Worm (Caenorhabditis elegans) whole organism, young adult: Measurements from ENCODE around the gene idi-1.

ENCODE experiments used
- B0336.3 ChIP-seq: fragments of 200-800 bp; sonication (Bioruptor generic); IDR thresholded peaks from 2 replicates; pipeline ENCODE4 v1.3.6; 2022; ENCODE audit warnings: missing genetic modification characterization, missing compliant biosample characterization
- C17E4.6 ChIP-seq: fragments of 200-800 bp; sonication (Bioruptor generic); IDR thresholded peaks from 2 replicates; pipeline ENCODE4 v1.3.6; 2022; ENCODE audit warnings: missing genetic modification reagents, missing genetic modification characterization, missing compliant biosample characterization
- F23B12.7 ChIP-seq: sonication (generic microtip); optimal IDR thresholded peaks from 2 replicates; lab custom pipeline; 2017; ENCODE audit warnings: missing genetic modification characterization, mild to moderate bottlenecking, missing compliant biosample characterization, antibody characterized with exemption, moderate library complexity; ENCODE audit not compliant: insufficient read depth
- F37B4.10 ChIP-seq: fragments of 200-800 bp; sonication (Bioruptor generic); IDR thresholded peaks from 2 replicates; pipeline ENCODE4 v1.3.6; 2022; ENCODE audit warnings: missing genetic modification characterization, missing compliant biosample characterization
- F52B5.7 ChIP-seq: sonication (generic microtip); optimal IDR thresholded peaks from 2 replicates; lab custom pipeline; 2016; ENCODE audit warnings: mild to moderate bottlenecking, missing genetic modification characterization, missing compliant biosample characterization
- F57C9.4 ChIP-seq: sonication (generic microtip); optimal IDR thresholded peaks from 2 replicates; lab custom pipeline; 2017; ENCODE audit warnings: mild to moderate bottlenecking, missing genetic modification characterization, missing compliant biosample characterization
- K11D2.4 ChIP-seq: fragments of 200-800 bp; sonication (Bioruptor generic); IDR thresholded peaks from 2 replicates; pipeline ENCODE4 v1.3.6; 2022; ENCODE audit warnings: missing genetic modification reagents, missing genetic modification characterization, missing compliant biosample characterization
- K12H6.12 ChIP-seq: fragments of 200-800 bp; sonication (Bioruptor generic); optimal IDR thresholded peaks from 2 replicates; lab custom pipeline; 2018; ENCODE audit warnings: mild to moderate bottlenecking, missing genetic modification characterization, missing compliant biosample characterization
- Y53G8AR.9 ChIP-seq: fragments of 200-800 bp; sonication (Bioruptor generic); conservative IDR thresholded peaks from 2 replicates; pipeline ENCODE4 v1.3.6; 2022; ENCODE audit warnings: missing genetic modification reagents, missing genetic modification characterization, missing compliant biosample characterization
- Y95B8A.8 ChIP-seq: fragments of 200-800 bp; sonication (Bioruptor generic); IDR thresholded peaks from 2 replicates; pipeline ENCODE4 v1.3.6; 2022; ENCODE audit warnings: missing genetic modification reagents, missing genetic modification characterization, missing compliant biosample characterization
- aptf-2 ChIP-seq: fragments of 200-800 bp; sonication (Bioruptor generic); conservative IDR thresholded peaks from 2 replicates; pipeline ENCODE4 v1.3.6; 2022; ENCODE audit warnings: missing genetic modification reagents, missing genetic modification characterization, missing compliant biosample characterization
- aptf-3 ChIP-seq: fragments of 200-800 bp; sonication (Bioruptor generic); IDR thresholded peaks from 2 replicates; pipeline ENCODE4 v1.3.6; 2022; ENCODE audit warnings: missing genetic modification characterization, missing compliant biosample characterization
- atf-7 ChIP-seq: sonication (generic microtip); optimal IDR thresholded peaks from 2 replicates; lab custom pipeline; 2017; ENCODE audit warnings: mild to moderate bottlenecking, missing genetic modification characterization, missing compliant biosample characterization
- athp-1 ChIP-seq: sonication (generic microtip); optimal IDR thresholded peaks from 2 replicates; lab custom pipeline; 2017; ENCODE audit warnings: mild to moderate bottlenecking, missing genetic modification characterization, missing compliant biosample characterization
- attf-5 ChIP-seq: fragments of 200-800 bp; sonication (Bioruptor generic); optimal IDR thresholded peaks from 2 replicates; lab custom pipeline; 2018; ENCODE audit warnings: mild to moderate bottlenecking, missing genetic modification characterization, missing compliant biosample characterization
- bed-2 ChIP-seq: fragments of 200-800 bp; sonication (Bioruptor generic); IDR thresholded peaks from 2 replicates; pipeline ENCODE4 v1.3.6; 2022; ENCODE audit warnings: missing genetic modification reagents, missing genetic modification characterization, missing compliant biosample characterization
- ceh-58 ChIP-seq: fragments of 200-800 bp; sonication (Bioruptor generic); IDR thresholded peaks from 2 replicates; pipeline ENCODE4 v1.3.6; 2022; ENCODE audit warnings: missing genetic modification characterization, missing compliant biosample characterization
- ceh-91 ChIP-seq: fragments of 200-800 bp; sonication (Bioruptor generic); IDR thresholded peaks from 2 replicates; pipeline ENCODE4 v1.3.6; 2022; ENCODE audit warnings: missing genetic modification reagents, missing genetic modification characterization, missing compliant biosample characterization
- die-1 ChIP-seq: sonication (generic microtip); optimal IDR thresholded peaks from 2 replicates; lab custom pipeline; 2016; ENCODE audit warnings: missing genotype, mild to moderate bottlenecking, missing genetic modification characterization, missing compliant biosample characterization
- dpff-1 ChIP-seq: sonication (generic microtip); optimal IDR thresholded peaks from 2 replicates; lab custom pipeline; 2017; ENCODE audit warnings: mild to moderate bottlenecking, missing genetic modification characterization, missing compliant biosample characterization
- dpl-1 ChIP-seq: fragments of 150-350 bp; optimal IDR thresholded peaks from 2 replicates; lab custom pipeline; 2014; ENCODE audit warnings: missing biosample characterization, missing genetic modification reagents, missing genetic modification characterization
- egl-18 ChIP-seq: fragments of 200-800 bp; sonication (Bioruptor generic); IDR thresholded peaks from 2 replicates; pipeline ENCODE4 v1.3.6; 2022; ENCODE audit warnings: missing genetic modification reagents, missing genetic modification characterization, missing compliant biosample characterization
- egl-44 ChIP-seq: fragments of 200-800 bp; sonication (Bioruptor generic); IDR thresholded peaks from 2 replicates; pipeline ENCODE4 v1.3.6; 2022; ENCODE audit warnings: missing genetic modification reagents, missing genetic modification characterization, missing compliant biosample characterization
- egrh-3 ChIP-seq: fragments of 200-800 bp; sonication (Bioruptor generic); IDR thresholded peaks from 2 replicates; pipeline ENCODE4 v1.3.6; 2022; ENCODE audit warnings: missing genetic modification reagents, missing genetic modification characterization, missing compliant biosample characterization
- ets-4 ChIP-seq: fragments of 200-800 bp; sonication (Bioruptor generic); optimal IDR thresholded peaks from 2 replicates; lab custom pipeline; 2018; ENCODE audit warnings: mild to moderate bottlenecking, missing genetic modification characterization, missing compliant biosample characterization
- hmg-20 ChIP-seq: fragments of 200-800 bp; sonication (Bioruptor generic); IDR thresholded peaks from 2 replicates; pipeline ENCODE4 v1.3.6; 2022; ENCODE audit warnings: missing genetic modification reagents, missing genetic modification characterization, missing compliant biosample characterization
- hrde-1 ChIP-seq: sonication (generic microtip); optimal IDR thresholded peaks from 2 replicates; lab custom pipeline; 2016; ENCODE audit warnings: missing genetic modification characterization, mild to moderate bottlenecking, missing compliant biosample characterization, moderate library complexity, missing genotype, missing genetic modification reagents, borderline replicate concordance
- hsf-1 ChIP-seq: fragments of 200-800 bp; sonication (Bioruptor generic); IDR thresholded peaks from 2 replicates; pipeline ENCODE4 v1.3.6; 2022; ENCODE audit warnings: missing genetic modification reagents, missing genetic modification characterization, missing compliant biosample characterization
- let-607 ChIP-seq, 2 experiments: fragments of 200-800 bp in 1 of 2; sonication (Bioruptor generic) in 1 of 2; sonication (generic microtip) in 1 of 2; optimal IDR thresholded peaks; 2 replicates each; lab custom pipeline; 2016 to 2018; ENCODE audit warnings: mild to moderate bottlenecking in 2 of 2, missing compliant biosample characterization in 2 of 2, missing genetic modification characterization in 2 of 2, moderate library complexity in 2 of 2, missing genotype in 1 of 2
- lin-35 ChIP-seq, 3 experiments: fragments of 150-350 bp in 2 of 3; sonication (generic microtip) in 1 of 3; optimal IDR thresholded peaks; 2 replicates each; lab custom pipeline; 2014 to 2018; ENCODE audit warnings: missing biosample characterization in 3 of 3, missing genetic modification characterization in 3 of 3, missing genetic modification reagents in 3 of 3
- lin-40 ChIP-seq: sonication (generic microtip); optimal IDR thresholded peaks from 2 replicates; lab custom pipeline; 2016; ENCODE audit warnings: missing genetic modification characterization, mild to moderate bottlenecking, missing compliant biosample characterization, missing genotype, missing genetic modification reagents
- lin-54 ChIP-seq: fragments of 200-800 bp; sonication (Bioruptor generic); optimal IDR thresholded peaks from 2 replicates; lab custom pipeline; 2018; ENCODE audit warnings: mild to moderate bottlenecking, missing genetic modification characterization, missing compliant biosample characterization
- lsl-1 ChIP-seq: fragments of 200-800 bp; sonication (Bioruptor generic); optimal IDR thresholded peaks from 2 replicates; lab custom pipeline; 2018; ENCODE audit warnings: mild to moderate bottlenecking, missing genetic modification characterization, moderate library complexity, missing compliant biosample characterization
- madf-3 ChIP-seq: fragments of 200-800 bp; sonication (Bioruptor generic); IDR thresholded peaks from 2 replicates; pipeline ENCODE4 v1.3.6; 2022; ENCODE audit warnings: missing genetic modification reagents, missing genetic modification characterization, missing compliant biosample characterization
- madf-8 ChIP-seq: fragments of 200-800 bp; sonication (Bioruptor generic); conservative IDR thresholded peaks from 2 replicates; pipeline ENCODE4 v1.3.6; 2022; ENCODE audit warnings: missing genetic modification reagents, missing genetic modification characterization, missing compliant biosample characterization
- mxl-1 ChIP-seq: sonication (generic microtip); optimal IDR thresholded peaks from 2 replicates; lab custom pipeline; 2016; ENCODE audit warnings: missing genetic modification characterization, missing compliant biosample characterization
- nhr-80 ChIP-seq: sonication (generic microtip); optimal IDR thresholded peaks from 2 replicates; lab custom pipeline; 2016; ENCODE audit warnings: missing genetic modification characterization, missing compliant biosample characterization
- pbrm-1 ChIP-seq: fragments of 200-800 bp; sonication (Bioruptor generic); IDR thresholded peaks from 2 replicates; pipeline ENCODE4 v1.3.6; 2022; ENCODE audit warnings: missing genetic modification reagents, missing genetic modification characterization, missing compliant biosample characterization
- rcor-1 ChIP-seq: fragments of 200-800 bp; sonication (Bioruptor generic); IDR thresholded peaks from 2 replicates; pipeline ENCODE4 v1.3.6; 2022; ENCODE audit warnings: missing genetic modification reagents, missing genetic modification characterization, missing compliant biosample characterization
- repo-1 ChIP-seq: sonication (generic microtip); optimal IDR thresholded peaks from 2 replicates; lab custom pipeline; 2017; ENCODE audit warnings: mild to moderate bottlenecking, missing genetic modification characterization, missing compliant biosample characterization
- snpc-1.1 ChIP-seq: sonication (generic microtip); optimal IDR thresholded peaks from 2 replicates; lab custom pipeline; 2017; ENCODE audit warnings: missing genetic modification characterization, mild to moderate bottlenecking, missing compliant biosample characterization, antibody characterized with exemption, moderate library complexity, missing genotype, missing genetic modification reagents; ENCODE audit not compliant: insufficient read depth
- snpc-4 ChIP-seq, 5 experiments: fragments of 150-350 bp in 1 of 5; sonication (generic microtip) in 4 of 5; optimal IDR thresholded peaks; 2 replicates each; lab custom pipeline; 2014 to 2018; ENCODE audit warnings: missing genetic modification characterization in 5 of 5, missing biosample characterization in 3 of 5, antibody characterized with exemption in 2 of 5, mild to moderate bottlenecking in 2 of 5, missing compliant biosample characterization in 2 of 5, missing genotype in 2 of 5, moderate library complexity in 2 of 5, missing genetic modification reagents in 1 of 5
- unc-62 ChIP-seq: fragments of 150-350 bp; optimal IDR thresholded peaks from 2 replicates; lab custom pipeline; 2014; ENCODE audit warnings: missing biosample characterization, missing genetic modification reagents, missing genetic modification characterization
- xnd-1 ChIP-seq: sonication (generic microtip); optimal IDR thresholded peaks from 2 replicates; lab custom pipeline; 2016; ENCODE audit warnings: missing genotype, missing genetic modification reagents, missing genetic modification characterization, missing compliant biosample characterization
- zfh-2 ChIP-seq: fragments of 200-800 bp; sonication (Bioruptor generic); conservative IDR thresholded peaks from 2 replicates; pipeline ENCODE4 v1.3.6; 2022; ENCODE audit warnings: missing genetic modification reagents, missing genetic modification characterization, missing compliant biosample characterization
- ztf-18 ChIP-seq: sonication (generic microtip); optimal IDR thresholded peaks from 2 replicates; lab custom pipeline; 2016; ENCODE audit warnings: missing genotype, mild to moderate bottlenecking, missing genetic modification characterization, missing compliant biosample characterization
- ztf-22 ChIP-seq: fragments of 200-800 bp; sonication (Bioruptor generic); optimal IDR thresholded peaks from 2 replicates; lab custom pipeline; 2018; ENCODE audit warnings: mild to moderate bottlenecking, missing genetic modification characterization, moderate library complexity, missing compliant biosample characterization

The idi-1 gene

DNA sequence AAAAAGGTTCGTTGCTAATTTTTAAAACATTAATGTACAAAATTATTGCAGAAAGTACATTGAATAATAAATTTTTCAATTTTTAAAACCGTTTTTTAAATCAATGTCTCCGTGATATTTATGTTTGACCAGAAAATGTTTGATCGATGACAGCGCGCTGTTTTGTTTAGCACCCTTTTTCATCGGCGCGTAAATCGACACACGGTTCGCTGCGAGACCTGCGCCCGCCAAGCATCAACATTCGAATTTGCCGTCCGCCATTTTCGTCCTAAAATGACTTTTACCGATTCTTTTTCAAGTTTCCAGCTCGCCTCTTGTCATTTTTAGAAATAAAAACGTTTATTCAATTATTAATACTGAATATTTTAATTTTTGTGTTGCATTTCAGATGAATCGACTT is 9.5 kb downstream of the idi-1 start, which contains the start of gene plk-1 (continued):
- TF ChIP-seq K11D2.4 (GFP tag; lab: Robert Waterston, UW) (no peak), madf-3 (GFP tag; lab: Robert Waterston, UW) (peak; percentile 86), ceh-58 (GFP tag; lab: Robert Waterston, UW) (no peak), pbrm-1 (peak; percentile 65), K12H6.12 (tag; lab: Kevin White, UChicago) (no peak), ceh-91 (peak; percentile 94), nhr-80 (peak; percentile 10), F23B12.7 (tag; lab: Kevin White, UChicago) (no peak), Y95B8A.8 (GFP tag; lab: Robert Waterston, UW) (peak; percentile 55; the same call in 1 of the 2 replicates), hrde-1 (tag; lab: Kevin White, UChicago) (no peak), hsf-1 (GFP tag; lab: Robert Waterston, UW) (peak; percentile 70), lin-35 (GFP tag; optimal IDR thresholded peaks at IDR 0.05; lab: Kevin White, UChicago) (peak in 2 of 3 experiments; percentile 46 to 52), bed-2 (GFP tag; lab: Robert Waterston, UW) (no peak), athp-1 (tag; lab: Kevin White, UChicago) (peak; percentile 33), snpc-1.1 (peak; percentile 24), lin-54 (GFP tag; lab: Kevin White, UChicago) (peak; percentile 86), lin-40 (no peak), B0336.3 (peak; percentile 52; the same call in 1 of the 2 replicates), egrh-3 (GFP tag; lab: Robert Waterston, UW) (no peak), unc-62 (GFP tag; lab: Kevin White, UChicago) (no peak), snpc-4 (GFP tag; optimal IDR thresholded peaks at IDR 0.05; lab: Kevin White, UChicago) (peak; percentile 29), snpc-4 (tag; optimal IDR thresholded peaks at IDR 0.05; lab: Kevin White, UChicago) (peak in 2 of 4 experiments; percentile 34 to 40), Y53G8AR.9 (GFP tag; lab: Robert Waterston, UW) (no peak), ets-4 (GFP tag; lab: Kevin White, UChicago) (no peak), C17E4.6 (GFP tag; lab: Robert Waterston, UW) (peak; percentile 69; the same call in 1 of the 2 replicates), F52B5.7 (tag; lab: Kevin White, UChicago) (no peak), F37B4.10 (GFP tag; lab: Robert Waterston, UW) (no peak), rcor-1 (GFP tag; lab: Robert Waterston, UW) (peak; percentile 24; the same call in 1 of the 2 replicates), let-607 (tag; optimal IDR thresholded peaks at IDR 0.05; lab: Kevin White, UChicago) (no peak), atf-7 (tag; lab: Kevin White, UChicago) (no peak), egl-18 (GFP tag; lab: Robert Waterston, UW) (no peak), madf-8 (GFP tag; lab: Robert Waterston, UW) (peak; percentile 93), egl-44 (GFP tag; lab: Robert Waterston, UW) (no peak), aptf-3 (GFP tag; lab: Robert Waterston, UW) (no peak), hmg-20 (no peak), mxl-1 (tag; lab: Kevin White, UChicago) (no peak), xnd-1 (peak; percentile 82), die-1 (tag; lab: Kevin White, UChicago) (no peak), F57C9.4 (tag; lab: Kevin White, UChicago) (no peak), ztf-22 (GFP tag; lab: Kevin White, UChicago) (no peak), lsl-1 (GFP tag; lab: Kevin White, UChicago) (peak; percentile 80), zfh-2 (GFP tag; lab: Robert Waterston, UW) (no peak), aptf-2 (GFP tag; lab: Robert Waterston, UW) (no peak), ztf-18 (peak; percentile 8), dpff-1 (tag; lab: Kevin White, UChicago) (no peak), dpl-1 (GFP tag; lab: Kevin White, UChicago) (peak; percentile 94), repo-1 (tag; lab: Kevin White, UChicago) (no peak), attf-5 (GFP tag; lab: Kevin White, UChicago) (no peak)
